Worm (Caenorhabditis elegans): Measurements from ENCODE around the gene B0222.5.

The B0222.5 gene

DNA sequence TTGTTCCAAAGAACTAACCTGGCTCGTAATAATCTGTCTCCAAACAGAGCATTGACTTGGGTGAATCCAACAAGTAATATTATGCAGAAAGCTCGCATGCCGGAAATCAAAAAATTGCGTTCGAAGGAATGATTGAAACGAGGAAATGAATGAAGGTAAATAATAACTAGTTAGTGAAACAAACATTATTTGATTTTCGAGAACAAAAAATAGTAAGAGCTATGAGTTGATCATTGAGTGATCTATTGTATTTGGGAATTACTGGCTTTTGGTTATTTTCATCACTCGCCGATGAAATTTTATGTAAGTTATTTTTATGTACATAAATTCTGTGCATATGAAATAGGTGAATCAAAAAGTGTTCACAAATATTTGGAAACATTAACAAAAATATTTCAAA lies at the start of gene B0222.5:
Gene B0222.5, minus strand, starts transcription at position 101 of the 400 bp plus-strand sequence.
- TF ChIP-seq tbx-37 (GFP tag; conservative IDR thresholded peaks at IDR 0.05) (no peak), scrt-1 (GFP tag; IDR thresholded peaks at IDR 0.05) (no peak), F13C5.2 (tag; optimal IDR thresholded peaks at IDR 0.05) (no peak), hmg-4 (GFP tag; optimal IDR thresholded peaks at IDR 0.05) (no peak), aly-1 (tag; optimal IDR thresholded peaks at IDR 0.05) (no peak), ceh-36 (tag; optimal IDR thresholded peaks at IDR 0.05) (no peak), hmbx-1 (tag; optimal IDR thresholded peaks at IDR 0.05) (no peak)

DNA sequence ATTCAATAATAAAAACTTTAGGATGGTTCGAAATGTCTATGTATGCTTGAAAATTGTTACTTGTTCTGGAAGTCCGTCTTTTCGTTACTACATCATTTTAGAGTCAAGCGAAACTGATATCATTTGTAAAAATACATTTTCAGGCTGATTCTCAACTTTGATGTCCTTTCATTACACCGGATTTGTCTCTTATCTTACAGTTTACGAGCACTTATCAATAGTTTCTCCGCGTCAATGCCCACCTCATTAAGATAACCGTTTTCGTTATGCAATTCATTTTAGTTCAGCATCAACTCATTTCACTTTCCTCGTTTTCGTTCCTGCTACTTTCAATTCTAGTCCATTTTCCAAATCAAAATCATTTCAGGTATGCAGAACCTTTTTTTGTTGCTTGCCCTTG lies 48.0 kb upstream of the B0222.5 start, which contains the start of gene asp-2:
Gene asp-2, plus strand, starts transcription at position 368 of the 400 bp plus-strand sequence.
- TF ChIP-seq aly-1 (tag; optimal IDR thresholded peaks at IDR 0.05), result no peak
- TF ChIP-seq tbx-11 (GFP tag; IDR thresholded peaks at IDR 0.05), result no peak
- TF ChIP-seq ceh-13 (GFP tag; optimal IDR thresholded peaks at IDR 0.05), result no peak
- TF ChIP-seq tra-4 (tag; optimal IDR thresholded peaks at IDR 0.05), result no peak

DNA sequence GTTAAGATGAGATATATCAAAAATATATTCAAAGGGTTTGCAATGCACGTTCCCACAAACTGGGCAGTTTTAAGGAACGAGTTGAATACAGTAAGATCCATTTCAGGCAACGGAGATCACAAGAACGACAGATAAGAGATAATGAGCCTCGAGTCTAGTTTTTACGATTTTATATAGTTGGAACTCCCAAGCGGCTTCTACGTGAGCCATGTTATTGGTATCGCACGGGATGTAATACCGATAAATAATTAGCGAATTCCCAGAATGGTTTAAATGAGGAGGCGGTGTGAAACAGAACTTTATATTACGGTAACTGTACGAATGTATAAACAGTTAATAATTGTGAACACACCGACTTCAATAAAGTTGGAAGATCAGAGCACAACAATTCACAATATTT lies 44.2 kb upstream of the B0222.5 start, which contains the start of gene str-177:
Gene str-177, minus strand, starts transcription at position 101 of the 400 bp plus-strand sequence.
- TF ChIP-seq flt-1 (GFP tag; IDR thresholded peaks at IDR 0.05), result no peak
- TF ChIP-seq hmg-4 (GFP tag; optimal IDR thresholded peaks at IDR 0.05), result no peak
- no peak for TF ChIP-seq ama-1 (optimal IDR thresholded peaks at IDR 0.05)
- no peak for TF ChIP-seq hnd-1 (tag; optimal IDR thresholded peaks at IDR 0.05)
- TF ChIP-seq F13C5.2 (tag; optimal IDR thresholded peaks at IDR 0.05), result no peak
- no peak for TF ChIP-seq ets-7 (tag; optimal IDR thresholded peaks at IDR 0.05)
- no peak for TF ChIP-seq ceh-36 (tag; optimal IDR thresholded peaks at IDR 0.05)
- no peak for TF ChIP-seq scrt-1 (GFP tag; IDR thresholded peaks at IDR 0.05)
- no peak for TF ChIP-seq sea-1 (GFP tag; conservative IDR thresholded peaks at IDR 0.05)
- no peak for TF ChIP-seq tra-4 (tag; optimal IDR thresholded peaks at IDR 0.05)
- TF ChIP-seq pes-1 (GFP tag; IDR thresholded peaks at IDR 0.05), result no peak
- no peak for TF ChIP-seq hmbx-1 (tag; optimal IDR thresholded peaks at IDR 0.05)
- no peak for TF ChIP-seq B0310.2 (tag; optimal IDR thresholded peaks at IDR 0.05)
- no peak for TF ChIP-seq tbx-11 (GFP tag; IDR thresholded peaks at IDR 0.05)
- no peak for TF ChIP-seq ceh-13 (GFP tag; optimal IDR thresholded peaks at IDR 0.05)
- TF ChIP-seq aly-1 (tag; optimal IDR thresholded peaks at IDR 0.05), result no peak
- no peak for TF ChIP-seq tbx-37 (GFP tag; conservative IDR thresholded peaks at IDR 0.05)

DNA sequence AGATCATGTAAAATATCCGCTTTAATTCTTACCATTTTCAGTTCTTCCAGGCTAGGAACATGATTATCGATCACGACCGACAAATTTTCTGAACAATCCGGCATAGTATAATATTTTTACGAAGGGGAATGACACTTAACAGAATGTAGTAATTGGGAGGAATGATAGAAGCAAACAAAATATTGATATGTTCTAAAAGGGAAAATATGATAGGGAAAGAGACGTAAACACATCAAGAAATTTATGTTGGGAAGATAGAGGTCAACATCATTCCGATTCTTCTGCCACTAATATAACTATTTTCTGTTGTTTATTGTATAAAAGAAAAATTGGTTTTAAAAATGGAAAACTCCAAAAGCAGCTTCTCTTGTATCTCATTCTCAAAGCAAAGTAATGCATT lies 42.4 kb upstream of the B0222.5 start, which contains the start of gene C24B5.4:
Gene C24B5.4, minus strand, starts transcription at position 206 of the 400 bp plus-strand sequence.
- TF ChIP-seq tra-4 (tag; optimal IDR thresholded peaks at IDR 0.05), result no peak
- no peak for TF ChIP-seq ets-7 (tag; optimal IDR thresholded peaks at IDR 0.05)
- TF ChIP-seq ceh-13 (GFP tag; optimal IDR thresholded peaks at IDR 0.05), result no peak
- no peak for TF ChIP-seq tbx-11 (GFP tag; IDR thresholded peaks at IDR 0.05)
- TF ChIP-seq ama-1 (optimal IDR thresholded peaks at IDR 0.05), result no peak
- no peak for TF ChIP-seq pes-1 (GFP tag; IDR thresholded peaks at IDR 0.05)
- no peak for TF ChIP-seq tbx-37 (GFP tag; conservative IDR thresholded peaks at IDR 0.05)
- TF ChIP-seq aly-1 (tag; optimal IDR thresholded peaks at IDR 0.05), result no peak
- TF ChIP-seq F13C5.2 (tag; optimal IDR thresholded peaks at IDR 0.05), result no peak
- TF ChIP-seq ceh-36 (tag; optimal IDR thresholded peaks at IDR 0.05), result no peak
- TF ChIP-seq hmg-4 (GFP tag; optimal IDR thresholded peaks at IDR 0.05), result no peak

DNA sequence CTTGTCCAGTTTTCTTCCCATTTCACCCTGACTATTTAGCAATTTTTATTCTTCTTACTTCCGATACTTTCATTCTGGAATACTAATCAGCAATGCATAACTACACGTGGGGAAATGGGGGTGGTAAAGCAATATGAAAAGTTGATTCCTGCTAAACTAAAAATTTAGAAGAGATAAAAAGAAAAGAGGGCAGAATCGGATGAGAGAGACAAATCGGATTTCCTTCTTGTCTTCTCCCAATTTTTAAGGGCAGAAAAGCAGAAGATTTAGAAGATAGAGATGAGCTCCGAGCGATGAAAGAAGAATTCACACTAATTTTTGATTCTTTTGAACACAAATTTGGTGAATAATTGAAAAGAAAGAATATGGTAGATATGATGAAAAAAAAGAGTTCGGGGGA lies 39.4 kb upstream of the B0222.5 start:
- TF ChIP-seq aly-1 (tag; optimal IDR thresholded peaks at IDR 0.05) (no peak), hnd-1 (tag; optimal IDR thresholded peaks at IDR 0.05) (no peak), hmg-4 (GFP tag; optimal IDR thresholded peaks at IDR 0.05) (no peak), scrt-1 (GFP tag; IDR thresholded peaks at IDR 0.05) (no peak), ets-7 (tag; optimal IDR thresholded peaks at IDR 0.05) (no peak)

DNA sequence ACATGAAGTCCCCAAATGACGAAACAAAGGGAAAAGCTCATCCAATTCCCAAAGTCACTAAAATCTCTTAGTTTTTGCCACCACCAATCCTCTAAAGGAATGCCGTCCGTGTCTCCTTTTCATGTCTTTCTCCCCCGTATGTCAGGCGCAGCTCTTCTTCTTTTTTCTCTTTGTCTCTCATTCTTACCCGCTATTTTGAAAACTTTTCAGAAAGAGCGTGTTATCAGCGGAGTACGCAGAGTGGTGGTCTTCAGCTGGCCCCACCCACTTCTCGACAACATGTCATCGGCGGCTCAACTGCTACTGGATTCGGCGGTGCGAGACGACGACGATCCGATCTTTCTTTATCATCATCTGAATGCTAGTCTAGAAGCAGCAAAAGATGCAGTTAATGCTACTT lies 36.7 kb upstream of the B0222.5 start, which contains the start of gene sphr-1:
Gene sphr-1, plus strand, starts transcription at position 205 of the 400 bp plus-strand sequence.
- TF ChIP-seq ceh-36 (tag; optimal IDR thresholded peaks at IDR 0.05) (no peak), pes-1 (GFP tag; IDR thresholded peaks at IDR 0.05) (no peak), hnd-1 (tag; optimal IDR thresholded peaks at IDR 0.05) (no peak), sea-1 (GFP tag; conservative IDR thresholded peaks at IDR 0.05) (no peak), scrt-1 (GFP tag; IDR thresholded peaks at IDR 0.05) (no peak), aly-1 (tag; optimal IDR thresholded peaks at IDR 0.05) (no peak), flt-1 (GFP tag; IDR thresholded peaks at IDR 0.05) (no peak), ceh-13 (GFP tag; optimal IDR thresholded peaks at IDR 0.05) (no peak), F13C5.2 (tag; optimal IDR thresholded peaks at IDR 0.05) (no peak), tra-4 (tag; optimal IDR thresholded peaks at IDR 0.05) (no peak), B0310.2 (tag; optimal IDR thresholded peaks at IDR 0.05) (no peak), hmbx-1 (tag; optimal IDR thresholded peaks at IDR 0.05) (no peak), hmg-4 (GFP tag; optimal IDR thresholded peaks at IDR 0.05) (no peak), ets-7 (tag; optimal IDR thresholded peaks at IDR 0.05) (no peak), ama-1 (optimal IDR thresholded peaks at IDR 0.05) (no peak), tbx-37 (GFP tag; conservative IDR thresholded peaks at IDR 0.05) (no peak)

DNA sequence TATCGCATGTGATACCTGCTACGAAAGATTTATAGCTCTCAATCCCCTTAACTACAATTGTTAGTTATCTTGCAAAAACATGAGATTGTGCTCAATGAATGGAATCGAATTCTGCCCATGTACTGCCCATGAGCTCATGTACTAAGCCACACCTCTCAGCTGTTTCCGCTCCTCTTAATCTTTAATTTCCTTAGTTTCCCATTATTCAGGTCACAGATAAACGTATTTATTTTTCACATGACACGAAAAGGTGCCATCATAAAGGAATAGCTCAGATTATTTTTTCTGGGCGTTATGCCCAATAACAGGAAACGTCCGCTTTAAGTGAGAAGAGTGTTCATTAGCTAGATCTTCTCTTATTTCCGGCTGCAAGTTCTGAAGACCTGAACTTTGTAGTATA lies 31.4 kb upstream of the B0222.5 start:
- TF ChIP-seq aly-1 (tag; optimal IDR thresholded peaks at IDR 0.05), result no peak
- TF ChIP-seq tra-4 (tag; optimal IDR thresholded peaks at IDR 0.05), result no peak
- no peak for TF ChIP-seq flt-1 (GFP tag; IDR thresholded peaks at IDR 0.05)
- TF ChIP-seq hmbx-1 (tag; optimal IDR thresholded peaks at IDR 0.05), result no peak
- no peak for TF ChIP-seq B0310.2 (tag; optimal IDR thresholded peaks at IDR 0.05)
- TF ChIP-seq ceh-13 (GFP tag; optimal IDR thresholded peaks at IDR 0.05), result no peak
- no peak for TF ChIP-seq hnd-1 (tag; optimal IDR thresholded peaks at IDR 0.05)
- TF ChIP-seq ama-1 (optimal IDR thresholded peaks at IDR 0.05), result no peak
- TF ChIP-seq ets-7 (tag; optimal IDR thresholded peaks at IDR 0.05), result no peak
- TF ChIP-seq pes-1 (GFP tag; IDR thresholded peaks at IDR 0.05), result no peak
- no peak for TF ChIP-seq sea-1 (GFP tag; conservative IDR thresholded peaks at IDR 0.05)
- TF ChIP-seq ceh-36 (tag; optimal IDR thresholded peaks at IDR 0.05), result no peak
- TF ChIP-seq F13C5.2 (tag; optimal IDR thresholded peaks at IDR 0.05), result no peak
- TF ChIP-seq scrt-1 (GFP tag; IDR thresholded peaks at IDR 0.05), result no peak
